Fruit fly (Drosophila melanogaster): Measurements from ENCODE around the gene drpr.
A peak's percentile ranks its signal among the peaks of the same experiment; 100 is the strongest.

Gene drpr

dm6 chr3L:1709161-1709560 lies 21.7 kb downstream of the drpr start:
- no peak for TF ChIP-seq pan (optimal IDR thresholded peaks at IDR 0.05)
- no peak for TF ChIP-seq Rel (GFP tag; optimal IDR thresholded peaks at IDR 0.05)
- TF ChIP-seq Rel (tag; optimal IDR thresholded peaks at IDR 0.05), result no peak
- TF ChIP-seq dmrt93B (GFP tag; optimal IDR thresholded peaks at IDR 0.05), result no peak
- no peak for TF ChIP-seq foxo (GFP tag; optimal IDR thresholded peaks at IDR 0.05)
- TF ChIP-seq OdsH (GFP tag; optimal IDR thresholded peaks at IDR 0.05), result no peak
- no peak for TF ChIP-seq h (GFP tag; optimal IDR thresholded peaks at IDR 0.05)
- no peak for TF ChIP-seq GATAd (GFP tag; optimal IDR thresholded peaks at IDR 0.05)

DNA sequence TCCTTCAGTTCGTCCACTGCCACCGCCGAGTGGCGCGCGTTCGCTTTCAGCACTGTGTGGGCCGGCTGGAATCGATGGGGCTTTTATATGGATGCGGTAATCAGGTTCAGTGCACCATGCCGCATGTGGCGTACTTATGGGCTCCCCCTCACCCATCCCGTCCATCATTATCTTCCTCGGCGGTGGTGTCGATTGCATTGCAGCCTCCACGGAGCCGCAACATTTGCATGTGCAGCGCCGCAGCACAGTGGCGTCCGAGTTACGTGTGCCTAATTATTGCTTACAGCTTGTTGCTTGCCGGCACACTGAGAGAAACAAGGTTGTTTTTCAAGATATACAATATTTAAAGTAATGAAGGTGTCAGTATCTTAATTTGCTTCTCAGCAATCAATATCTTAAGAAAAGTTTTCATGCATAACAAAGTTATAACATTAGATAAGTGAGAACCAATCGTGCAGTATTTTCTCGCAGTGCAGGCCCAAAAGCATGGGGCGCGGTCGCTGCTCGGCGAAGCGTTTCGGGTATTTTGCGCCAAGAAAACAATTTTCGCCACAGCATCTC lies 28.5 kb downstream of the drpr start, which contains the start of gene CG13931:
Gene CG13931 (minus strand): TSS at position 41 of the 561 bp plus-strand sequence.
- TF ChIP-seq sage (GFP tag; optimal IDR thresholded peaks at IDR 0.05) (no peak), br (GFP tag; optimal IDR thresholded peaks at IDR 0.05) (peak; percentile 28), ey (GFP tag; optimal IDR thresholded peaks at IDR 0.05) (peak; percentile 31), fru (GFP tag; optimal IDR thresholded peaks at IDR 0.05) (peak; percentile 16), Dif (GFP tag; optimal IDR thresholded peaks at IDR 0.05; ENCODE audit: partially characterized antibody) (no peak), usp (GFP tag; optimal IDR thresholded peaks at IDR 0.05) (no peak), CrebA (GFP tag; optimal IDR thresholded peaks at IDR 0.05; ENCODE audit: borderline replicate concordance) (no peak), CG32264 (GFP tag; optimal IDR thresholded peaks at IDR 0.05) (no peak), Hr83 (GFP tag; optimal IDR thresholded peaks at IDR 0.05; ENCODE audit: poor library complexity, severe bottlenecking) (no peak), Dfd (GFP tag; optimal IDR thresholded peaks at IDR 0.05) (no peak), psq (GFP tag; optimal IDR thresholded peaks at IDR 0.05) (no peak), Sp1 (GFP tag; optimal IDR thresholded peaks at IDR 0.05) (peak; percentile 29), dl (GFP tag; optimal IDR thresholded peaks at IDR 0.05; ENCODE audit: insufficient read depth in 1 of 2, partially characterized antibody in 2 of 2) (no peak), jim (GFP tag; optimal IDR thresholded peaks at IDR 0.05) (no peak), sv (GFP tag; optimal IDR thresholded peaks at IDR 0.05) (no peak), dmrt93B (GFP tag; optimal IDR thresholded peaks at IDR 0.05) (peak; percentile 13), h (GFP tag; optimal IDR thresholded peaks at IDR 0.05) (peak; percentile 28), lola (GFP tag; optimal IDR thresholded peaks at IDR 0.05) (no peak), N (GFP tag; optimal IDR thresholded peaks at IDR 0.05) (no peak), tai (GFP tag; optimal IDR thresholded peaks at IDR 0.05) (no peak), Rel (GFP tag; optimal IDR thresholded peaks at IDR 0.05) (no peak), Rel (tag; optimal IDR thresholded peaks at IDR 0.05) (no peak), Hnf4 (GFP tag; optimal IDR thresholded peaks at IDR 0.05) (no peak), HLH106 (tag; optimal IDR thresholded peaks at IDR 0.05) (peak; percentile 22), OdsH (GFP tag; optimal IDR thresholded peaks at IDR 0.05) (peak; percentile 16), CG9705 (GFP tag; optimal IDR thresholded peaks at IDR 0.05) (no peak), woc (GFP tag; optimal IDR thresholded peaks at IDR 0.05) (no peak), foxo (GFP tag; optimal IDR thresholded peaks at IDR 0.05) (peak in 1 of 2 experiments; percentile 41), rgr (GFP tag; optimal IDR thresholded peaks at IDR 0.05) (peak; percentile 31), brk (GFP tag; optimal IDR thresholded peaks at IDR 0.05) (no peak), Mio (GFP tag; optimal IDR thresholded peaks at IDR 0.05) (no peak), Abd-B (GFP tag; optimal IDR thresholded peaks at IDR 0.05) (no peak), pan (optimal IDR thresholded peaks at IDR 0.05) (no peak), dsf (GFP tag; optimal IDR thresholded peaks at IDR 0.05; ENCODE audit: borderline replicate concordance) (no peak), Myc (optimal IDR thresholded peaks at IDR 0.05) (no peak), Vsx2 (GFP tag; optimal IDR thresholded peaks at IDR 0.05; ENCODE audit: partially characterized antibody) (no peak), Jra (GFP tag; optimal IDR thresholded peaks at IDR 0.05) (no peak), GATAd (GFP tag; optimal IDR thresholded peaks at IDR 0.05) (no peak), Hr78 (GFP tag; optimal IDR thresholded peaks at IDR 0.05) (no peak)

- TF ChIP-seq brk (GFP tag; optimal IDR thresholded peaks at IDR 0.05) (no peak), N (GFP tag; optimal IDR thresholded peaks at IDR 0.05) (no peak), Hnf4 (GFP tag; optimal IDR thresholded peaks at IDR 0.05) (no peak), Hr83 (GFP tag; optimal IDR thresholded peaks at IDR 0.05; ENCODE audit: poor library complexity, severe bottlenecking) (no peak), dl (GFP tag; optimal IDR thresholded peaks at IDR 0.05; ENCODE audit: insufficient read depth in 1 of 2, partially characterized antibody in 2 of 2) (no peak), Jra (GFP tag; optimal IDR thresholded peaks at IDR 0.05) (no peak), GATAd (GFP tag; optimal IDR thresholded peaks at IDR 0.05) (no peak), Dfd (GFP tag; optimal IDR thresholded peaks at IDR 0.05) (no peak)
Measured at dm6 chr3L:1694317-1694716, 36.6 kb downstream of the drpr start, which contains the start of gene CG12011. TSS of gene CG12011 (plus strand) at chr3L:1694617.
